Worm (Caenorhabditis elegans) whole organism, mixed stage, embryonic: Measurements from ENCODE around the gene Y42A5A.5.
A peak's percentile ranks its signal among the peaks of the same experiment; 100 is the strongest.

ENCODE experiments used
- M03D4.4 ChIP-seq: sonication (generic microtip); optimal IDR thresholded peaks from 2 replicates; lab custom pipeline; 2017; ENCODE audit warnings: mild to moderate bottlenecking, missing genetic modification characterization, missing compliant biosample characterization
- blmp-1 ChIP-seq: fragments of 150-350 bp; optimal IDR thresholded peaks from 2 replicates; lab custom pipeline; 2014; ENCODE audit warnings: missing biosample characterization, missing genetic modification characterization
- ceh-39 ChIP-seq: fragments of 150-350 bp; optimal IDR thresholded peaks from 2 replicates; lab custom pipeline; 2014; ENCODE audit warnings: missing biosample characterization, missing genetic modification characterization
- ceh-43 ChIP-seq: fragments of 200-800 bp; sonication (Bioruptor generic); optimal IDR thresholded peaks from 2 replicates; lab custom pipeline; 2018; ENCODE audit warnings: mild to moderate bottlenecking, missing genetic modification characterization, moderate library complexity, missing compliant biosample characterization
- ceh-83 ChIP-seq: fragments of 200-800 bp; sonication (Bioruptor generic); optimal IDR thresholded peaks from 2 replicates; lab custom pipeline; 2018; ENCODE audit warnings: mild to moderate bottlenecking, missing genetic modification characterization, missing compliant biosample characterization
- ces-1 ChIP-seq: fragments of 150-350 bp; optimal IDR thresholded peaks from 2 replicates; lab custom pipeline; 2014; ENCODE audit warnings: missing biosample characterization, missing genetic modification reagents, missing genetic modification characterization
- cnd-1 ChIP-seq: fragments of 200-800 bp; sonication (Bioruptor generic); optimal IDR thresholded peaks from 2 replicates; lab custom pipeline; 2018; ENCODE audit warnings: mild to moderate bottlenecking, missing genetic modification characterization, missing compliant biosample characterization
- drap-1 ChIP-seq: fragments of 200-800 bp; sonication (Bioruptor generic); optimal IDR thresholded peaks from 3 replicates; lab custom pipeline; 2018; ENCODE audit warnings: mild to moderate bottlenecking, missing genetic modification characterization, missing compliant biosample characterization
- elt-1 ChIP-seq: sonication (generic microtip); optimal IDR thresholded peaks from 2 replicates; lab custom pipeline; 2017; ENCODE audit warnings: missing genetic modification characterization, mild to moderate bottlenecking, missing compliant biosample characterization, antibody characterized with exemption, moderate library complexity, borderline replicate concordance; ENCODE audit not compliant: insufficient read depth
- elt-3 ChIP-seq: fragments of 150-350 bp; optimal IDR thresholded peaks from 2 replicates; lab custom pipeline; 2014; ENCODE audit warnings: missing biosample characterization, missing genetic modification characterization
- ham-2 ChIP-seq: fragments of 200-800 bp; sonication (Bioruptor generic); optimal IDR thresholded peaks from 2 replicates; lab custom pipeline; 2018; ENCODE audit warnings: mild to moderate bottlenecking, missing genetic modification characterization, missing compliant biosample characterization
- hlh-1 ChIP-seq: fragments of 150-350 bp; optimal IDR thresholded peaks from 2 replicates; lab custom pipeline; 2014; ENCODE audit warnings: missing biosample characterization, missing genetic modification reagents, missing genetic modification characterization
- lin-13 ChIP-seq: fragments of 150-350 bp; optimal IDR thresholded peaks from 2 replicates; lab custom pipeline; 2014; ENCODE audit warnings: missing biosample characterization, missing genetic modification characterization
- lsy-2 ChIP-seq: fragments of 150-350 bp; optimal IDR thresholded peaks from 2 replicates; lab custom pipeline; 2014; ENCODE audit warnings: missing biosample characterization, missing genetic modification characterization
- mep-1 ChIP-seq: fragments of 150-350 bp; optimal IDR thresholded peaks from 2 replicates; lab custom pipeline; 2017; ENCODE audit warnings: missing biosample characterization, missing genetic modification reagents, missing genetic modification characterization, inconsistent platforms
- mls-2 ChIP-seq: sonication (generic microtip); optimal IDR thresholded peaks from 2 replicates; lab custom pipeline; 2016; ENCODE audit warnings: mild to moderate bottlenecking, missing genetic modification characterization, moderate library complexity, missing compliant biosample characterization
- nhr-12 ChIP-seq: fragments of 150-350 bp; optimal IDR thresholded peaks from 2 replicates; lab custom pipeline; 2014; ENCODE audit warnings: missing biosample characterization, missing genetic modification characterization
- nhr-237 ChIP-seq: fragments of 150-350 bp; optimal IDR thresholded peaks from 2 replicates; lab custom pipeline; 2014; ENCODE audit warnings: missing biosample characterization, missing genetic modification characterization
- nhr-76 ChIP-seq: sonication (generic microtip); optimal IDR thresholded peaks from 2 replicates; lab custom pipeline; 2017; ENCODE audit warnings: missing biosample characterization, missing genetic modification characterization
- pha-4 ChIP-seq: fragments of 150-350 bp; optimal IDR thresholded peaks from 2 replicates; lab custom pipeline; 2018; ENCODE audit warnings: missing biosample characterization, missing genetic modification reagents, missing genetic modification characterization
- snpc-4 ChIP-seq: fragments of 150-350 bp; optimal IDR thresholded peaks from 2 replicates; lab custom pipeline; 2014; ENCODE audit warnings: missing biosample characterization, missing genetic modification characterization
- sptf-1 ChIP-seq: sonication (generic microtip); optimal IDR thresholded peaks from 2 replicates; lab custom pipeline; 2017; ENCODE audit warnings: mild to moderate bottlenecking, missing genetic modification characterization, moderate library complexity, missing compliant biosample characterization
- tbx-8 ChIP-seq: fragments of 200-800 bp; sonication (Bioruptor generic); optimal IDR thresholded peaks from 2 replicates; lab custom pipeline; 2018; ENCODE audit warnings: mild to moderate bottlenecking, missing genetic modification characterization, moderate library complexity, missing compliant biosample characterization
- unc-120 ChIP-seq: sonication (generic microtip); optimal IDR thresholded peaks from 2 replicates; lab custom pipeline; 2017; ENCODE audit warnings: missing genetic modification characterization, missing compliant biosample characterization; ENCODE audit not compliant: poor library complexity, severe bottlenecking
- unc-62 ChIP-seq: fragments of 150-350 bp; optimal IDR thresholded peaks from 2 replicates; lab custom pipeline; 2014; ENCODE audit warnings: missing biosample characterization, missing genetic modification reagents, missing genetic modification characterization
- ztf-11 ChIP-seq: fragments of 150-350 bp; optimal IDR thresholded peaks from 2 replicates; lab custom pipeline; 2014; ENCODE audit warnings: missing biosample characterization, missing genetic modification characterization

The Y42A5A.5 gene

DNA sequence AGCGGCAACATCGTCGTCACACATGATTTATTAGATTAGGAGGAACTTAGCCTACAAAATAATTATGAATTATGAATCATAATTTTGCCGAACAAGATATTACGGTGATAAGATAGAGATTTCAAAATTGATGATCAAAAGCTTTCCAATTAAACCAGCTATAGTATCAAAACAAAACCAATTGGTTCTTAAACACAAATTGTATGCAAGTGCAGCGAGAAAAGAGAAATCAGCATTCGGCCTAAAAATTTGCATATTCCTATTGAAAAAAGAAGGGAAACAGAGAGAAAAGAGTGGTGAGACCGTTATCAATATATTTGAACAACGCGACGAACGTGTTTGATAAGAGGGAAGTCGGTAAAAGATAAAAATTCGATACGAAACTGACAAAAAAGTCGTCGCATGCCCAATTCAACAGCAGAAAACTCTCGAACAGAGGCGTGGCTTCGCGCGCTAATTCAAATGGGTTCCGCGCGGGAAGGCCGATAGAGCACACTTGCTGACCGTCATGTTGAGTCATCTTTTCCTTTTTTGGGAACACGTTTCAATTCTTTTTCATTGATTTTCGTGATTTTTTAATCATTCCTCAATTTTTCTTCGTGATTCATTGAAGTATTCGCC lies 31.3 kb downstream of the Y42A5A.5 start, which contains the start of gene act-2:
TSS of gene act-2 (minus strand) at position 51 of the 621 bp plus-strand sequence.
- TF ChIP-seq drap-1 (GFP tag; lab: Kevin White, UChicago) = no peak
- peak; percentile 46 for TF ChIP-seq unc-120 (tag; lab: Kevin White, UChicago)
- TF ChIP-seq lsy-2 (tag; lab: Kevin White, UChicago) = peak; percentile 64
- TF ChIP-seq snpc-4 (tag; lab: Kevin White, UChicago) = no peak
- peak; percentile 79 for TF ChIP-seq mep-1 (tag; lab: Kevin White, UChicago)
- TF ChIP-seq lin-13 = peak; percentile 67
- peak; percentile 76 for TF ChIP-seq pha-4 (tag; lab: Kevin White, UChicago)
- peak; percentile 49 for TF ChIP-seq cnd-1 (tag; lab: Kevin White, UChicago)
- peak; percentile 69 for TF ChIP-seq ces-1
- TF ChIP-seq nhr-237 (tag; lab: Kevin White, UChicago) = peak; percentile 19
- TF ChIP-seq elt-3 = no peak
- TF ChIP-seq ceh-39 = peak; percentile 74
- TF ChIP-seq, all 35 proteins: peak for 9

DNA sequence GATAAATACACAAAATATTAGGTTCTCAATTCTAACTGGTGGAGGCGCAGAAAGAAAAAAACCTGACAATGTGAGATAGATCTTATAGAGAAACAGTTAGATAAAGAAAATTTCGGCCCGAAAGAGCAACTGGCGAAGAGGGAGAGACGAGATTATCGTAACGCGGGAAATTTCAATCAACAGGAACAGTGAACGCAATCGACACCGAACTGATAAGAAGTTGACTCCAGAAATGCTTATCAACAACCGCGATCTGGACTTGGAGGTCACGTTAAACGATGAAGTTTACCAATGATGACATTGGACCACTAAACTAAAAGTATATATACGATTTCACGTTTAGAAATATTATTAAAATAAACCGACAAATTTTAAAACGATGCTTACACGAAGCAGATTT lies 33.1 kb downstream of the Y42A5A.5 start:
- TF ChIP-seq M03D4.4 (no peak), elt-1 (tag; lab: Kevin White, UChicago) (peak; percentile 92), ceh-39 (no peak), mep-1 (tag; lab: Kevin White, UChicago) (no peak), nhr-12 (tag; lab: Kevin White, UChicago) (no peak)

DNA sequence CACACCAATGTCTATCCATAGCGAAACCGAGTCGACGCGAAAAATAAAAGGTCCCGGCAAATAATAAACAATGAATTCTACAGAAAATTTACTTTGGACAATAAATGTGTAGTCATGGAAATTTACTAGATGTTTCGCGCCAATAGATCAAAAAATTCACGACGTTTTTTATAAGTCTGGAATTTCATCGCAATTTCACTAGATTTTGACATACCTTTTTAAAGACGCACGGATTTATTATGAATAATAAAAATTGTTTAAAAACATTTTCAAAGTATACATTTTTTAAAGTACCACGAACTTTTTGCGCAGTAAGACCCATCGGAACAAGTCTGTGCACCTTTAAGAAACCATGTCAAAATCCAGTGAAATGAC lies 33.5 kb downstream of the Y42A5A.5 start:
- TF ChIP-seq ztf-11 (no peak), lsy-2 (tag; lab: Kevin White, UChicago) (no peak), sptf-1 (tag; lab: Kevin White, UChicago) (no peak), blmp-1 (no peak), M03D4.4 (no peak), ceh-43 (GFP tag; lab: Kevin White, UChicago) (no peak)
- TF ChIP-seq, all 35 proteins: peak for 0

DNA sequence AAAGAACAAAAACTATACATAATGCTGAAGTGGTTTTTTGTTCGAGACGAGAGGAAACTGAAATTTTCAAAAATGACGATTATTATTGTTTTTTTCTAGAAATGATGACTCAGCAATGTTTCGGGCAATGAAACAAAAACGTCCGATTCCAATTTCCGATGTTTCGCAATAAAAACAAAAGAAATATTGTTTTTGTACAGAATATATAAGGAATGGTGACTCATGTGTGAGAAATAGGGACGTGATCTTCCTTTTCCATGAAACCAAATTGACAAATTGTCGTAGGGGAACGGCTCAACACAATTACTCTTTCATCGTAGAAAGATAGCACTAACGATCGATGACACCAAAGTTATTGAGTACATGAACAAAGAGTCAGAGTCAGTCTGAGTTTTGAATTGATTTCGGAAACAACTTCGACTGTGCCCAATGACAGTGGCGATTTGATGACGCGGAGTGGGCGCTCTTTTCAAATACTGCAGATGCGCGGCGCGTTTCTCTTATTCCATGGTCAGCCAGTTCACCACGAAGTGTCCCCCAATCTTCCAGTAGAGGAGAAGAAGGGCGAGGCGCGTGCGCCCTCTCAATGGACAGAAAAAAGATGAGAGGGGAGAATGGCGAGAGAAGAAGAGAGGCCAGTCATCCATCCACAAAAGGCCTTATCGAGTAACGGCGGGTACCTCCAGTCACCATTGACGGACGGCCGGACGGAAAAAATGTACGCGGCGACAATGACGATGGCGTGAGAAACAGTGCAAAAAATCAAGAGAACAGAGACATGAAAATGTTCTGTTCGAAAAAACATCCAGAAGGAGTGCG lies 34.1 kb downstream of the Y42A5A.5 start:
- TF ChIP-seq ceh-83 (GFP tag; lab: Kevin White, UChicago) = no peak
- no peak for TF ChIP-seq nhr-76 (tag; lab: Kevin White, UChicago)
- TF ChIP-seq tbx-8 = no peak
- TF ChIP-seq sptf-1 (tag; lab: Kevin White, UChicago) = no peak
- no peak for TF ChIP-seq blmp-1
- peak; percentile 3 for TF ChIP-seq drap-1 (GFP tag; lab: Kevin White, UChicago)
- TF ChIP-seq pha-4 (tag; lab: Kevin White, UChicago) = no peak
- TF ChIP-seq M03D4.4 = no peak
- no peak for TF ChIP-seq hlh-1
- TF ChIP-seq unc-120 (tag; lab: Kevin White, UChicago) = peak; percentile 8
- no peak for TF ChIP-seq mep-1 (tag; lab: Kevin White, UChicago)

DNA sequence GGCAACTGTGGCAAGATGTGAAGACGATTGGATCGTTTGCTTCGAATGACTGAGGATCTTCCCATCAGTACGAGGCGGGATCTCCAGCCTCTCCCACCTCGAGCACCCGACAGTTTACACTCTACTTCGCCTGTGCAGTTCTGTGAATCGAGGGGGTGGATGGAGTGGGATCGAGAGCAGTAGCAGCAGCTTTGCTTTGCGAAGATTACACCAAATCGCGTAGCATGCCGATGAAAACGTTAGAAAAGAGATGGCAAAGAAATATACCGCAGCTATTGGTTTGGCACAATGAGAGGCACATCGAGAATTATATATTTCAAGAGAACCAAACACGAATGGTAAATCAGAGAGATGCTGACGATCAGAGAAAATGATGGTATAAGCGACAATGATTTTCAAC lies 35.1 kb downstream of the Y42A5A.5 start, which contains the start of gene act-3:
TSS of gene act-3 (minus strand) at position 51 of the 400 bp plus-strand sequence.
- peak; percentile 93 for TF ChIP-seq unc-120 (tag; lab: Kevin White, UChicago)
- TF ChIP-seq mls-2 (tag; lab: Kevin White, UChicago) = no peak
- no peak for TF ChIP-seq ham-2 (GFP tag; lab: Kevin White, UChicago)
- no peak for TF ChIP-seq mep-1 (tag; lab: Kevin White, UChicago)
- peak; percentile 84 for TF ChIP-seq hlh-1
- peak; percentile 3 for TF ChIP-seq pha-4 (tag; lab: Kevin White, UChicago)
- TF ChIP-seq unc-62 (GFP tag; lab: Kevin White, UChicago) = peak; percentile 6
- no peak for TF ChIP-seq nhr-12 (tag; lab: Kevin White, UChicago)

DNA sequence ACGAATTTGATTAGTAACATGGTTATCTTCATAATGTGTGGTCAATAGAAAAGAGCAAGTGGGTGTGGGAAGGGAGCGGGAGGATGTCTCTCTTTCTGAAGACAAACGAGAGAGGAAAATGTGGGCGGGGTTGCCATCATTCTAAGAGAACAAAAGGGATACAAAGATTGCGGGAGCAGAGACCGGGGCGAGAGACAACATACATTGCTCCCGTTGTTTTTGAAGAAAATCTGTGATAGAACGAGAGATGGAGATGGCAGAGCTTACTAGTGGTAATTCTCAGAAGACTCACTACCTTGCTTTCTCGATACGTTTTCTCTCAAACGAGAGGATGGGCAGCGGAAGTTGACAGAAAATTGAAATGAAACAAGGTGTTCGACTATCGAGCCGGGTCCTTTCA lies 36.2 kb downstream of the Y42A5A.5 start:
- TF ChIP-seq drap-1 (GFP tag; lab: Kevin White, UChicago) (no peak), M03D4.4 (no peak), elt-1 (tag; lab: Kevin White, UChicago) (no peak), unc-120 (tag; lab: Kevin White, UChicago) (peak; percentile 36)
